Fruit fly (Drosophila melanogaster) whole organism: ENCODE results near the gene CG1662.

ENCODE experiments used
- CG8478 ChIP-seq: fragments of >200 bp; optimal IDR thresholded peaks from 2 replicates; lab custom pipeline; 2018; ENCODE audit warnings: inconsistent platforms
- Dll ChIP-seq: fragments of >200 bp; optimal IDR thresholded peaks from 2 replicates; lab custom pipeline; 2017
- EcR ChIP-seq, 2 experiments: fragments of >200 bp; optimal IDR thresholded peaks; 2 replicates each; lab custom pipeline; 2017; ENCODE audit warnings: missing biosample characterization in 2 of 2, missing genetic modification characterization in 2 of 2, missing genetic modification reagents in 2 of 2
- pan ChIP-seq: fragments of >200 bp; optimal IDR thresholded peaks from 2 replicates; lab custom pipeline; 2017
- psq ChIP-seq: fragments of >200 bp; optimal IDR thresholded peaks from 2 replicates; lab custom pipeline; 2017
- usp ChIP-seq: fragments of >200 bp; optimal IDR thresholded peaks from 2 replicates; lab custom pipeline; 2017; ENCODE audit warnings: missing biosample characterization, missing genetic modification characterization, mixed read lengths

Gene CG1662

DNA sequence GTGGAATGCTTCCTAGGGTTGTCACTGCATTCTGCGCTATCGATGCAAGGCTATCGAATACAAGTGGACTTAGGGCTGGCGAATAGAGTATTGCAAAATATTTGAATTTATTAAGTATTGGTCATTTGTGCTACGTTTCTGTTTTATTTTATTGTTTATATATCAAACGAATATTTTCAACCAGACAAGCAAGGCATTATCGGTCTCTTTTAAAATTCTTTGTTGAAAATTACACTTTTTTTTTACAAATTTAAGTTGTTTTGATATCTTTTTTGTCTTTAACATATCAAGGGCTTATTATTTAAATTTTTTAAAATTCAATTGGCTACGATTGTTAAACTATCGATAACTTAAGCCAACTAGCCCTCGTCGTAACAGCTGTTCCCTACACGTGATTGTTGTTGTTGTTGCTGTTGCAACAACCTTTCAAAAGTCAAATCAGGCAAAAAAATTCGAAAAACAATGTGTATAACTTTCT lies at the start of gene CG1662, which contains the start of gene Ype:
CG1662 (plus strand) TSS at position 191 of the 478 bp plus-strand sequence.
Ype (minus strand) TSS at position 45 of the 478 bp plus-strand sequence.
- TF ChIP-seq psq (no peak), usp (GFP tag; lab: Kevin White, UChicago) (no peak), EcR (GFP tag; optimal IDR thresholded peaks at IDR 0.05; lab: Kevin White, UChicago) (no peak), Dll (lab: Kevin White, UChicago) (no peak), CG8478 (lab: Kevin White, UChicago) (no peak), pan (no peak)

DNA sequence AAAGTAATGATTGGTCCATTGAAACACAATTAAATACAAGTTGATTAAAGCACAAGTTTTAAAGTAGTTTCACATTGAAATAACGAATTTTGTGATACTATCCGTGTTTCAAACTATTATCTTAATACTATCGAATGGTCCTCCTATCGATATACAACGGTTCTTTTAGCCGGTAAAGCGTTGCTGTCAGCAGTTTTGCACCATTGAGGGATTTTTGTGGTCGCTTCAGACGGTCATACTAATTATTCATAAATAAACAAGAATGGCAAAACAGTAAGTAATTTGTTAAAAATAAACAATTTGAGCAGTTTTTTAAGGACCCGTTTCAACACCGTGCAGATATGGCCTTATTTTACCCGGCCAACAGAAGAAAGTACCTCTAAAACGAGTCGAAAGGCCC lies 49.2 kb upstream of the CG1662 start, which contains the start of gene CG15747:
CG15747 (plus strand) TSS at position 206 of the 400 bp plus-strand sequence.
- no peak for TF ChIP-seq CG8478 (lab: Kevin White, UChicago)
- no peak for TF ChIP-seq usp (GFP tag; lab: Kevin White, UChicago)
- TF ChIP-seq pan = no peak
- no peak for TF ChIP-seq psq
- no peak for TF ChIP-seq Dll (lab: Kevin White, UChicago)
- TF ChIP-seq EcR (GFP tag; optimal IDR thresholded peaks at IDR 0.05; lab: Kevin White, UChicago) = no peak

DNA sequence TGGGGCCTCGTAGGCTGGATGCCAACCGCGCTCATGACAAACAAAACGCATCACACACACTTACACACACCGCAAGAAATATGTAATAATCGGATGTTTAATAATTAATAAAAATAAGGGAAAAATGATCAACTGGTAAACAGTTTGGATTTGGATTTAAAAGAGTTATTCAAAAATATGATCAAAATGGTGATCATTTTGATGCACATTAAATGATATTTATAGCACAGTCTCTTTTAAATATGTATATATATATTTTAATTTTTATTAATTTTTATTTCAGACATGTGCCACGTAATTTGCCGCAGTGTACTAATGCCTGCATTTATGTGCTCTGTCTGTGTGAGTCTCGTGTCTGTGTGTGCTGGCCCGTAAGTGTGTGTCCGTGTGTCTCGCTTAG lies 42.0 kb upstream of the CG1662 start:
- TF ChIP-seq Dll (lab: Kevin White, UChicago) (no peak), psq (no peak), CG8478 (lab: Kevin White, UChicago) (no peak), usp (GFP tag; lab: Kevin White, UChicago) (no peak), pan (no peak), EcR (GFP tag; optimal IDR thresholded peaks at IDR 0.05; lab: Kevin White, UChicago) (no peak)

DNA sequence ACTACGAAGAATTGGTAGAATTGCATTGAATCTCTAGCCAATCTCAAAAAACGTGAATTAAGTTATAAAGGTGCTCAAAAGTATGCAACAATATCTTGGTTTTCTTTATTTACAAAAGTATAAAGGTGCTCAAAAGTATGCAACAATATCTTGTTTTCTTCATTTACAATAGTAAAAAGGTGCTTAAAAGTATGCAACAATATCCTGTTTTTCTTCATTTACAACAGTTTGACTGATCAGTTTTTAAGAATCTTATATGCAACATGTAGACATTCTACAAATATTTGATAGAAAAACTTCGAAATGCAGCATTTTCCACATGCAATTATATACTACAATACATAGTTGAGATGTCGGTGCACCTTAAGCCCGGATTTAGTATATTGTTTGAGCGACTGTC lies 40.4 kb upstream of the CG1662 start:
- TF ChIP-seq EcR (GFP tag; optimal IDR thresholded peaks at IDR 0.05; lab: Kevin White, UChicago) = no peak
- no peak for TF ChIP-seq Dll (lab: Kevin White, UChicago)
- TF ChIP-seq psq = no peak
- TF ChIP-seq CG8478 (lab: Kevin White, UChicago) = no peak
- TF ChIP-seq pan = no peak
- no peak for TF ChIP-seq usp (GFP tag; lab: Kevin White, UChicago)

DNA sequence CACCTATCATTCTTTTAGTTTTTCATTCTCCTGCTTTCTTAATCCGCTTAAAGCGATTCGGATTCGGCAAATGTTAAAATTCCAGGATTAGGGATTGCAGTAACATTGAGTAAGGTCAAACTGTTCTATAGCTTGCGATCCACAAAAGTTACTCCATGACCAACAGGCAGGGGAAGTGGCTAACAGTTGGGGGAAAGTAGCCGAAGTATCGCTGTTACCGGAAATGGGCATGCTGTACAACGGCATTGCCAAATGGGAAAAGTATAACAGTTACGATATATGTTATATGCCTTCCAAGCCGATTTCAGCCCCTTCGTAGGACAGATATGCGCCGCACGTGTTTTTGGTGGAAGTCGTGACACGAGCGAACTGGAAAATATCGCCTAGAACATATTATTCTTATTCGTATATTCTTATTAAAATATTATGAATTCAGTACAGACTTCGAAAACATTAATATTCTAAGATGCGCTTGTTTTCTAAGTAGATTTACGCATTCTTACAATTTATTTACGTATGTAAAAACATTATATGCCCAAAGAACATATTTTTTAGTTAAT lies 29.0 kb upstream of the CG1662 start:
- TF ChIP-seq usp (GFP tag; lab: Kevin White, UChicago) (no peak), pan (no peak), EcR (GFP tag; optimal IDR thresholded peaks at IDR 0.05; lab: Kevin White, UChicago) (no peak), Dll (lab: Kevin White, UChicago) (no peak), psq (no peak), CG8478 (lab: Kevin White, UChicago) (no peak)

DNA sequence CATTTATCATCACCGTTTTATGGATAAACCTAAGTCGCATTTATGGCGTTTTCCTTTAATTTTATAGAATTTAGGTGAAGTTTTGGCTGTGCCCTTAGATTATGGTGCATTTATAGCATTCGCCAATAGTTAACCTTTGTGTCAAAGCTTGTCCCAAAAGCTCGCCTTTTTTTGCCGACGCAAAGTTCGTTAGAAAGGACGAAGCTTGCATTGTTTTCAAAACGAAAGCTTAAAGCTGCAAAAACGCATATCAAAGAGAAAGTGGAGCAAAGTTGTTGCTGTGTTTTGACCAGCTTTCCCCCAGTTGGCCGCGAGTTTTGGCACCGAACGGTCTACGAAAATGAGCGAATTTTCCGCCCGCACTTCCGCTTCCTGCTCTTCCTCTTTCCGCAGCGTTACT lies 28.4 kb upstream of the CG1662 start, which contains the start of gene Syt12:
Syt12 (plus strand) TSS at position 301 of the 400 bp plus-strand sequence.
- no peak for TF ChIP-seq usp (GFP tag; lab: Kevin White, UChicago)

- no peak for TF ChIP-seq pan
- TF ChIP-seq Dll (lab: Kevin White, UChicago) = no peak
- TF ChIP-seq EcR (GFP tag; optimal IDR thresholded peaks at IDR 0.05; lab: Kevin White, UChicago) = no peak
- no peak for TF ChIP-seq CG8478 (lab: Kevin White, UChicago)
- no peak for TF ChIP-seq usp (GFP tag; lab: Kevin White, UChicago)
- TF ChIP-seq psq = no peak
Measured at dm6 chrX:13368149-13368548, 19.2 kb upstream of the CG1662 start, which contains the start of gene dmrt11E. Gene dmrt11E, plus strand, starts transcription at chrX:13368191.

dm6 chrX:13369438-13369837 lies 17.9 kb upstream of the CG1662 start:
- TF ChIP-seq Dll (lab: Kevin White, UChicago) (no peak), psq (no peak), CG8478 (lab: Kevin White, UChicago) (no peak), pan (no peak), usp (GFP tag; lab: Kevin White, UChicago) (no peak), EcR (GFP tag; optimal IDR thresholded peaks at IDR 0.05; lab: Kevin White, UChicago) (no peak)

dm6 chrX:13370306-13370705 lies 17.1 kb upstream of the CG1662 start, which contains the start of gene CG1640:
Gene CG1640, plus strand, starts transcription at chrX:13370606.
- TF ChIP-seq Dll (lab: Kevin White, UChicago) (no peak), psq (no peak), EcR (GFP tag; optimal IDR thresholded peaks at IDR 0.05; lab: Kevin White, UChicago) (no peak), usp (GFP tag; lab: Kevin White, UChicago) (no peak), pan (no peak), CG8478 (lab: Kevin White, UChicago) (no peak)

DNA sequence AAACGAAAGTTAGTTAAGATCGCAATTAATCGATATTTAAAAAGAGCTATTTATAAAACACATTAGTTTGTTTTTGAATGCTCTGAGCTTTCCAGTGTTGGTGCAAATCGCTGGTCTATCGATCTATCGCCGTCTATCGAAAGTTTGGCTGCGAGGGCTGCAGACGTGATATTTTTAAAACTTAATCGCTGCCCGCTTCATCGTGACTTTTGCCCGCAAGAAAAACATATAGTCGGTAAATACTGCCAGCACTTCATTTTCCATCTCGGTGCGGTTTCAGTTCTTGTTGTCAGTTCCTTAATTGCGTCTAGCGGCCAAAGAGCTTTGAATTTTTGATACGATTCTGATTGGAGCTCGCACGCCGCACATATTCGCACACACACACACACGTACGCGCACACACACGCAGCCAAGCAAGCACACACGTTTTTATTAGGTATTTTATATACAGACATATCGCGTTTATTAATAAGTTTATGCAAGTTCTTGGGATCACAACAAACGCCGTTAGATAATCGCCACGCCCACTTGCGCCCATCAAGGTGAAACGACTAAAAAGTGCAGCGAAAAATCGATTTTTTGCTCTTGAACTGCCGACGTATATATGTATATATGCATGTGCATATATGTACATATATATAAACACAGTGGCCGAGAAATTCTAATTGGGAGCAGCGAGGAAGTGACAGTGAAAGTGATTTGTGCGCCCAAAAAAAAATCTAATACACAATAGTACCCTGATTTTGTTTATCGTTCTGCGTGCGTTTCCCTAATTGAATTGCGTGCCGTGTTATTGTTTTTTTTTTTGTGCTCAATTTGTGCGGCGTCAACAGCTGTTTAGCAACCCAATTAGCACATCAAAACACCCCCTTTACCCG lies 16.3 kb upstream of the CG1662 start:
- TF ChIP-seq pan (no peak), EcR (GFP tag; optimal IDR thresholded peaks at IDR 0.05; lab: Kevin White, UChicago) (no peak), psq (no peak), usp (GFP tag; lab: Kevin White, UChicago) (no peak), Dll (lab: Kevin White, UChicago) (no peak), CG8478 (lab: Kevin White, UChicago) (no peak)

- no peak for TF ChIP-seq pan
- no peak for TF ChIP-seq psq
- TF ChIP-seq usp (GFP tag; lab: Kevin White, UChicago) = no peak
- TF ChIP-seq Dll (lab: Kevin White, UChicago) = no peak
- no peak for TF ChIP-seq EcR (GFP tag; optimal IDR thresholded peaks at IDR 0.05; lab: Kevin White, UChicago)
- no peak for TF ChIP-seq CG8478 (lab: Kevin White, UChicago)
Measured at dm6 chrX:13371704-13372049, 15.7 kb upstream of the CG1662 start.

DNA sequence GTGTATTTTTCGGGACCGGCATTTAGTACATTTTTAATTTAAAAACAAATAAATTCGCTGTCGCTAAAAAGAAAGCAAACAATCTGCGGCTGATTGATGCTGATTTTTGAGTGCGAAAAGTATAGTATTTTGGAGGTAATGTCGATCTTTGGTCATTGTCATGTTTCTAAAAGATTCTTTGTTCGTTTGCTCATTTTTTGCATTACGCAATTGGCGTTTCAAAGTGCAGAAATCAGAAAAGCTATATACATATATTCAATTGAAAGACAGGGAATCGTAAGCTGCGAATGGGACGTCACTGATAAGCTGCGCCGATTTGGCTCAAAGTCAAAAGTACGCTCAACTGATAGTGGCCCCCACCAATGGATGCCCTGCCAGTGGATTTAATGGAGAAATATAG lies 14.9 kb upstream of the CG1662 start:
- TF ChIP-seq EcR (GFP tag; optimal IDR thresholded peaks at IDR 0.05; lab: Kevin White, UChicago) (no peak), Dll (lab: Kevin White, UChicago) (no peak), psq (no peak), CG8478 (lab: Kevin White, UChicago) (no peak), pan (no peak), usp (GFP tag; lab: Kevin White, UChicago) (no peak)
